Fruit fly (Drosophila melanogaster) S2 (cell line): ENCODE results near the gene CG44001.

Source experiments
- CG8478 ChIP-seq: fragments of >200 bp; optimal IDR thresholded peaks from 2 replicates; lab custom pipeline; 2018
- CTCF ChIP-seq, 2 experiments: fragments of >200 bp; optimal IDR thresholded peaks; 2 replicates each; lab custom pipeline; 2018

DNA sequence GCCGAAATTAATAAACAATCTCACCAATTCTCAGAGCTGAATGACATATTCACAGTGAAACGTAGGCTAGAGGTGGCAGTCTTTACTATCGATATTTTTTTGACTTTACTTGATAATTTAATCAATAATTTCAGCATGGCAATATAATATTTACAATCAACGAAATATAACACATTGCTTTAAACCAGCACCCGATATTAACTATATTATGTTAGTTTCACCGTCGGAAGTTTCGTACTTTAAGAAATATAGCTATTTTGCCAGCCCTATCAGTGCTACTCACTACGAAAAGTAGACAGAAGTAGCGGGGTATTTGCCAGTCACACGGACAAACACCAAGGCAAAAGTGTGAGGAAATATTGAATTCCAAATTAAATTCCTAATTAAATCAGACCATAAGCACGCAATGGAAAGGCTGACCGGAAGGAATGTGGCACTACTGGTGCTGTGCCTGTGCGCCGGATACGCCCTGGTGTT is 32.2 kb upstream of the CG44001 start, which contains the start of the genes CG31917, Tfb5 and SelT:
- TF ChIP-seq CTCF (optimal IDR thresholded peaks at IDR 0.05; lab: Kevin White, UChicago) (peak in 1 of 2 experiments; percentile 10), CG8478 (lab: Kevin White, UChicago) (no peak)
